Fruit fly (Drosophila melanogaster): ENCODE measurements around the gene CG17328.
A peak's percentile ranks its signal among the peaks of the same experiment; 100 is the strongest.

The CG17328 gene

DNA sequence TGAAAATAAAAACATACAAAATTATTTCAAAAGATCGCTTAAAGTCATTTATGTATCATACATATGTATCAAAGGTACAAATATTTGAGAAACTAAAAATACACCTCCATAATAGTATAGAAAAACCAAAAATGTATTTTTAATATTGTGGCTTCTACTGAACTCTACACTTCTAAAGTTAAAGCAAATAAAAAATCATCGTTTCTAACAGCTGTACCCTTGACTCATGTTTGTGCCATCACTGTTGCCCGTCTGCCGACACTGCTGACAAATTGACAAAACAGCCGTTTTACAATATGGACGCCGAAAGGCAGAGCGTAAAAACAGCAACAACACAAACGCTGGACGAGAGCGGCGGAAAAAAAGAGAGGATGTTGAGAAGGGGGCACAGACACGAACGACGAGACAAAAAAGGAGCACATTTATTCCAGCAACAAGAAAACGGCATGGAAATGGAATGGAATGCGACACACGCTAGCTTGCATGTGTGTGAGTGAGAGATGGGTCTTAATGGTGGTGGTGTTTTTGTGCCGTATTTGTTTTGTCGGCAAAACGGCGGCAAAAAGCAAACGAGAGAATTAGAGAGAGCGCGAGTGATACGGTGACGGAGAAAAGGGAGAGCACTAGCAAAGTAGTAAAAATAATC, 13.3 kb upstream of the CG17328 start:
- TF ChIP-seq CG4730 (GFP tag; IDR thresholded peaks at IDR 0.05) = no peak
- no peak for TF ChIP-seq Hr39 (optimal IDR thresholded peaks at IDR 0.05)
- TF ChIP-seq Med (GFP tag) = peak; percentile 97
- peak; percentile 83 for TF ChIP-seq nau (GFP tag; optimal IDR thresholded peaks at IDR 0.05)
- peak; percentile 73; the same call in 1 of the 3 replicates for TF ChIP-seq CG7357 (GFP tag; IDR thresholded peaks at IDR 0.05)
- no peak for TF ChIP-seq CG6175 (GFP tag; IDR thresholded peaks at IDR 0.05)
- TF ChIP-seq lab (GFP tag; optimal IDR thresholded peaks at IDR 0.05) = peak; percentile 92
- peak; percentile 82 for TF ChIP-seq Chrac-16 (GFP tag; optimal IDR thresholded peaks at IDR 0.05)
- peak; percentile 73 for TF ChIP-seq CG16863 (GFP tag; optimal IDR thresholded peaks at IDR 0.05)
- peak; percentile 69 for TF ChIP-seq gro (GFP tag; optimal IDR thresholded peaks at IDR 0.05)
- peak; percentile 87 for TF ChIP-seq Fer3 (tag; optimal IDR thresholded peaks at IDR 0.05)
- TF ChIP-seq Dref (GFP tag; IDR thresholded peaks at IDR 0.05) = no peak
- peak; percentile 92 for TF ChIP-seq Ets65A (GFP tag)
- peak; percentile 32 for TF ChIP-seq CG30020 (tag; optimal IDR thresholded peaks at IDR 0.05)
- TF ChIP-seq CG10543 (GFP tag; optimal IDR thresholded peaks at IDR 0.05) = peak; percentile 71
- peak; percentile 87 for TF ChIP-seq Sox102F (GFP tag; optimal IDR thresholded peaks at IDR 0.05)
- peak; percentile 81 for TF ChIP-seq CG15011 (GFP tag; optimal IDR thresholded peaks at IDR 0.05)
- TF ChIP-seq CG12219 (GFP tag; optimal IDR thresholded peaks at IDR 0.05) = peak; percentile 57
- TF ChIP-seq jing (GFP tag; optimal IDR thresholded peaks at IDR 0.05) = peak; percentile 38
- peak; percentile 75 for TF ChIP-seq CG9609 (GFP tag; optimal IDR thresholded peaks at IDR 0.05)
- TF ChIP-seq sd (tag; optimal IDR thresholded peaks at IDR 0.05) = peak; percentile 99
- peak; percentile 79 for TF ChIP-seq CG1602 (GFP tag; optimal IDR thresholded peaks at IDR 0.05)
- no peak for TF ChIP-seq Taf1 (GFP tag; IDR thresholded peaks at IDR 0.05)
- TF ChIP-seq Jarid2 (GFP tag; optimal IDR thresholded peaks at IDR 0.05) = peak; percentile 58
- peak; percentile 67 for TF ChIP-seq nom (GFP tag; optimal IDR thresholded peaks at IDR 0.05)
- peak; percentile 87 for TF ChIP-seq CG7839 (tag; optimal IDR thresholded peaks at IDR 0.05)
- no peak for TF ChIP-seq Gsc (GFP tag; IDR thresholded peaks at IDR 0.05)
- peak; percentile 75 for TF ChIP-seq mirr (GFP tag; optimal IDR thresholded peaks at IDR 0.05)
- peak; percentile 96 for TF ChIP-seq onecut (GFP tag; IDR thresholded peaks at IDR 0.05)
- TF ChIP-seq ken (GFP tag; IDR thresholded peaks at IDR 0.05) = no peak
- TF ChIP-seq CG31365 (tag; optimal IDR thresholded peaks at IDR 0.05) = peak; percentile 53
- TF ChIP-seq CG17829 (tag; optimal IDR thresholded peaks at IDR 0.05) = peak; percentile 86
- peak; percentile 83 for TF ChIP-seq mam (GFP tag; optimal IDR thresholded peaks at IDR 0.05)
- peak; percentile 55 for TF ChIP-seq fd64A (GFP tag; optimal IDR thresholded peaks at IDR 0.05)
- TF ChIP-seq CG7271 (tag; optimal IDR thresholded peaks at IDR 0.05) = peak; percentile 50
- TF ChIP-seq CG7786 (GFP tag; optimal IDR thresholded peaks at IDR 0.05) = peak; percentile 81
- peak; percentile 71 for TF ChIP-seq CG4328 (GFP tag; optimal IDR thresholded peaks at IDR 0.05)
- TF ChIP-seq CG8924 (tag; optimal IDR thresholded peaks at IDR 0.05) = peak; percentile 87
- TF ChIP-seq CG4424 (GFP tag; optimal IDR thresholded peaks at IDR 0.05) = peak; percentile 85
- peak; percentile 86 for TF ChIP-seq CG9727 (GFP tag; optimal IDR thresholded peaks at IDR 0.05)
- no peak for TF ChIP-seq so (GFP tag; IDR thresholded peaks at IDR 0.05)
- TF ChIP-seq Dek (tag; optimal IDR thresholded peaks at IDR 0.05) = peak; percentile 88
- TF ChIP-seq run (tag; optimal IDR thresholded peaks at IDR 0.05) = peak; percentile 74
- TF ChIP-seq Rfx (GFP tag; IDR thresholded peaks at IDR 0.05) = no peak
- TF ChIP-seq Ets97D (GFP tag; optimal IDR thresholded peaks at IDR 0.05) = peak; percentile 56
- TF ChIP-seq org-1 (GFP tag; optimal IDR thresholded peaks at IDR 0.05) = peak; percentile 74
- no peak for TF ChIP-seq toy (GFP tag; IDR thresholded peaks at IDR 0.05)
- TF ChIP-seq CG10147 (GFP tag; optimal IDR thresholded peaks at IDR 0.05) = peak; percentile 69
- peak; percentile 69 for TF ChIP-seq NK7.1 (GFP tag; optimal IDR thresholded peaks at IDR 0.05)
- TF ChIP-seq Hand (GFP tag; optimal IDR thresholded peaks at IDR 0.05) = peak; percentile 63
- peak; percentile 32 for TF ChIP-seq repo (GFP tag; optimal IDR thresholded peaks at IDR 0.05)

Measured in whole organism, embryonic.